Fruit fly (Drosophila melanogaster): ENCODE measurements around the gene CG44002.

The CG44002 gene

DNA sequence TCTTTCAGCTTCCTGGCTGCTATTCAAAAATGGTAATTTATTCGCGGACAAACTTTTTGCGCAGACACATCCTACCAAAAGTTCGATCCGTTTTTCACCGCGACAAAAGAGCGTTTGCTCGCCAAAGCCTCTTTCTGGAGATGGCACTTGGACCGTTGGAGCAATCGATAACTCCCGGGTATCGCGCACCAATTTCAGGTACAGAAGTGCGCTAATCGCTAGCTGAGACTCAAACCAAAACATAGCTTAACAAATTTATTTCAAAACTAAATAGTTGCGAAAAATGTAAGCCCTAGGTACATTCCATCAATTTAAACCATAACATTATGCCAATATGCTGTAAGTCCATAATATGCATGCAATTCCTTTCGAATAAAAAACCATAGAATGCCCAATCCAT, 26.2 kb downstream of the CG44002 start, which contains the start of gene toc (continued):
- TF ChIP-seq CG11504 (tag; optimal IDR thresholded peaks at IDR 0.05) (peak; percentile 16), sisA (GFP tag; IDR thresholded peaks at IDR 0.05) (no peak), tna (GFP tag; IDR thresholded peaks at IDR 0.05; ENCODE audit: partially characterized antibody) (peak; percentile 86), CG12071 (GFP tag; optimal IDR thresholded peaks at IDR 0.05) (no peak), wek (GFP tag; optimal IDR thresholded peaks at IDR 0.05) (no peak), CG10321 (GFP tag; IDR thresholded peaks at IDR 0.05) (no peak), CG8765 (GFP tag; IDR thresholded peaks at IDR 0.05) (no peak), CG8359 (GFP tag; optimal IDR thresholded peaks at IDR 0.05; ENCODE audit: borderline replicate concordance) (no peak), Asciz (GFP tag; optimal IDR thresholded peaks at IDR 0.05) (no peak), cas (GFP tag; IDR thresholded peaks at IDR 0.05) (no peak), CG34376 (GFP tag; optimal IDR thresholded peaks at IDR 0.05) (no peak), CG9932 (GFP tag; IDR thresholded peaks at IDR 0.05) (0 out of 2 replicates have a peak, but pooled peaks have one; percentile 6), CG18619 (GFP tag; optimal IDR thresholded peaks at IDR 0.05) (no peak), crc (GFP tag; optimal IDR thresholded peaks at IDR 0.05) (no peak), BtbVII (GFP tag; optimal IDR thresholded peaks at IDR 0.05) (no peak), ci (GFP tag; IDR thresholded peaks at IDR 0.05) (peak; percentile 30; the same call in 1 of the 3 replicates), YL-1 (GFP tag; optimal IDR thresholded peaks at IDR 0.05) (no peak), CHES-1-like (GFP tag; optimal IDR thresholded peaks at IDR 0.05) (no peak), CG15601 (tag; optimal IDR thresholded peaks at IDR 0.05) (peak; percentile 14), lmd (GFP tag; IDR thresholded peaks at IDR 0.05) (no peak), CG32767 (GFP tag; IDR thresholded peaks at IDR 0.05) (no peak), lilli (GFP tag; optimal IDR thresholded peaks at IDR 0.05) (peak; percentile 15), CG2120 (GFP tag; optimal IDR thresholded peaks at IDR 0.05) (no peak), CG11456 (GFP tag; IDR thresholded peaks at IDR 0.05) (no peak), CG11560 (tag; IDR thresholded peaks at IDR 0.05) (no peak), row (GFP tag; IDR thresholded peaks at IDR 0.05) (peak; percentile 34; the same call in 1 of the 3 replicates), CG9215 (GFP tag; IDR thresholded peaks at IDR 0.05) (no peak), Eip74EF (GFP tag; optimal IDR thresholded peaks at IDR 0.05) (no peak), pros (GFP tag; optimal IDR thresholded peaks at IDR 0.05) (no peak), hbn (GFP tag; IDR thresholded peaks at IDR 0.05; ENCODE audit: partially characterized antibody) (peak; percentile 65)

- peak; percentile 53 for TF ChIP-seq onecut (GFP tag; IDR thresholded peaks at IDR 0.05)
- TF ChIP-seq crol (GFP tag; IDR thresholded peaks at IDR 0.05), result peak; percentile 6; the same call in 1 of the 2 replicates
- TF ChIP-seq klu (GFP tag; IDR thresholded peaks at IDR 0.05), result no peak
Observed at dm6 chr2L:3143908-3144307, 27.0 kb downstream of the CG44002 start.

- TF ChIP-seq CTCF (GFP tag; optimal IDR thresholded peaks at IDR 0.05) (peak; percentile 39), chm (GFP tag; IDR thresholded peaks at IDR 0.05) (no peak), sim (GFP tag; IDR thresholded peaks at IDR 0.05) (peak; percentile 32; the same call in 1 of the 2 replicates), CG11504 (tag; optimal IDR thresholded peaks at IDR 0.05) (peak; percentile 27)
Observed at dm6 chr2L:3131641-3132040, 39.3 kb downstream of the CG44002 start.

- TF ChIP-seq CG12104 (GFP tag; optimal IDR thresholded peaks at IDR 0.05), result no peak
- peak; percentile 94 for TF ChIP-seq nerfin-1 (tag; optimal IDR thresholded peaks at IDR 0.05)
Observed at dm6 chr2L:3130417-3130816, 40.5 kb downstream of the CG44002 start.
